Worm (Caenorhabditis elegans) whole organism, L1 larva: ENCODE measurements around the gene F46H6.5.

Source experiments
- C16A3.4 ChIP-seq: fragments of 150-350 bp; optimal IDR thresholded peaks from 2 replicates; lab custom pipeline; 2014; ENCODE audit warnings: missing biosample characterization, missing genetic modification characterization
- F16B12.6 ChIP-seq: fragments of 150-350 bp; optimal IDR thresholded peaks from 2 replicates; lab custom pipeline; 2014; ENCODE audit warnings: missing biosample characterization, missing genetic modification characterization
- Y116A8C.19 ChIP-seq: sonication (generic microtip); optimal IDR thresholded peaks from 2 replicates; lab custom pipeline; 2016; ENCODE audit warnings: missing compliant biosample characterization, missing genetic modification characterization, borderline replicate concordance
- aha-1 ChIP-seq: fragments of 150-350 bp; optimal IDR thresholded peaks from 2 replicates; lab custom pipeline; 2014; ENCODE audit warnings: missing biosample characterization, missing genetic modification characterization
- aly-2 ChIP-seq: fragments of 150-350 bp; optimal IDR thresholded peaks from 2 replicates; lab custom pipeline; 2014; ENCODE audit warnings: missing biosample characterization, missing genetic modification characterization
- ama-1 ChIP-seq: fragments of 150-350 bp; optimal IDR thresholded peaks from 2 replicates; lab custom pipeline; 2014
- blmp-1 ChIP-seq: fragments of 150-350 bp; optimal IDR thresholded peaks from 2 replicates; lab custom pipeline; 2014; ENCODE audit warnings: missing biosample characterization, missing genetic modification characterization
- ceh-63 ChIP-seq: fragments of 200-800 bp; sonication (Bioruptor generic); optimal IDR thresholded peaks from 2 replicates; lab custom pipeline; 2018; ENCODE audit warnings: mild to moderate bottlenecking, missing genetic modification characterization, missing compliant biosample characterization
- ceh-88 ChIP-seq: fragments of 200-800 bp; sonication (Bioruptor generic); IDR thresholded peaks from 2 replicates; pipeline ENCODE4 v1.3.6; 2022; ENCODE audit warnings: missing genetic modification characterization, missing compliant biosample characterization
- dsc-1 ChIP-seq: sonication (generic microtip); optimal IDR thresholded peaks from 2 replicates; lab custom pipeline; 2016; ENCODE audit warnings: mild to moderate bottlenecking, missing genetic modification characterization, missing compliant biosample characterization
- efl-1 ChIP-seq, 4 experiments: fragments of 150-350 bp; optimal IDR thresholded peaks in 3 of 4; peaks in 1 of 4; 1 replicate in 1 of 4; 2 replicates in 3 of 4; lab custom pipeline; 2014; ENCODE audit warnings: missing biosample characterization in 2 of 4, missing genetic modification characterization in 2 of 4, missing genetic modification reagents in 2 of 4
- efl-3 ChIP-seq: fragments of 200-800 bp; sonication (Bioruptor generic); optimal IDR thresholded peaks from 2 replicates; lab custom pipeline; 2018; ENCODE audit warnings: mild to moderate bottlenecking, missing genetic modification characterization, missing compliant biosample characterization
- ets-5 ChIP-seq: fragments of 200-800 bp; sonication (Bioruptor generic); IDR thresholded peaks from 2 replicates; pipeline ENCODE4 v1.3.6; 2022; ENCODE audit warnings: missing genetic modification characterization, missing compliant biosample characterization
- fkh-10 ChIP-seq: sonication (generic microtip); optimal IDR thresholded peaks from 2 replicates; lab custom pipeline; 2017; ENCODE audit warnings: missing biosample characterization, missing genetic modification reagents, missing genetic modification characterization
- fkh-8 ChIP-seq: sonication (generic microtip); optimal IDR thresholded peaks from 2 replicates; lab custom pipeline; 2016; ENCODE audit warnings: mild to moderate bottlenecking, missing genetic modification characterization, missing compliant biosample characterization
- hlh-4 ChIP-seq: sonication (generic microtip); optimal IDR thresholded peaks from 2 replicates; lab custom pipeline; 2016; ENCODE audit warnings: mild to moderate bottlenecking, missing genetic modification characterization, missing compliant biosample characterization
- hpl-2 ChIP-seq: fragments of 150-350 bp; optimal IDR thresholded peaks from 2 replicates; lab custom pipeline; 2014; ENCODE audit warnings: missing biosample characterization, missing genetic modification reagents, missing genetic modification characterization
- irx-1 ChIP-seq: sonication (generic microtip); optimal IDR thresholded peaks from 2 replicates; lab custom pipeline; 2016; ENCODE audit warnings: missing genetic modification characterization, missing compliant biosample characterization
- isw-1 ChIP-seq: fragments of 200-800 bp; sonication (Bioruptor generic); IDR thresholded peaks from 2 replicates; pipeline ENCODE4 v1.3.6; 2022; ENCODE audit warnings: missing genetic modification characterization, missing compliant biosample characterization
- jun-1 ChIP-seq: fragments of 150-350 bp; optimal IDR thresholded peaks from 2 replicates; lab custom pipeline; 2014; ENCODE audit warnings: missing biosample characterization, missing genetic modification reagents, missing genetic modification characterization
- lin-14 ChIP-seq: fragments of 200-800 bp; sonication (Bioruptor generic); optimal IDR thresholded peaks from 2 replicates; lab custom pipeline; 2018; ENCODE audit warnings: mild to moderate bottlenecking, missing genetic modification characterization, moderate library complexity, missing compliant biosample characterization
- lin-35 ChIP-seq, 2 experiments: fragments of 150-350 bp; optimal IDR thresholded peaks; 2 replicates each; lab custom pipeline; 2014; ENCODE audit warnings: missing biosample characterization in 2 of 2, missing genetic modification characterization in 2 of 2, missing genetic modification reagents in 2 of 2
- lin-39 ChIP-seq: fragments of 150-350 bp; optimal IDR thresholded peaks from 2 replicates; lab custom pipeline; 2014; ENCODE audit warnings: missing biosample characterization, missing genetic modification reagents, missing genetic modification characterization
- lir-3 ChIP-seq: sonication (generic microtip); optimal IDR thresholded peaks from 2 replicates; lab custom pipeline; 2016; ENCODE audit warnings: mild to moderate bottlenecking, missing genetic modification characterization, moderate library complexity, missing compliant biosample characterization; ENCODE audit not compliant: poor library complexity
- lsy-2 ChIP-seq, 2 experiments: fragments of 150-350 bp; optimal IDR thresholded peaks; 2 replicates each; lab custom pipeline; 2014; ENCODE audit warnings: missing biosample characterization in 2 of 2, missing genetic modification characterization in 2 of 2
- mep-1 ChIP-seq: fragments of 150-350 bp; optimal IDR thresholded peaks from 2 replicates; lab custom pipeline; 2014; ENCODE audit warnings: missing biosample characterization, missing genetic modification characterization
- nhr-19 ChIP-seq: fragments of 200-800 bp; sonication (Bioruptor generic); conservative IDR thresholded peaks from 2 replicates; pipeline ENCODE4 v1.3.6; 2022; ENCODE audit warnings: missing genetic modification characterization, missing compliant biosample characterization
- nhr-20 ChIP-seq: sonication (generic microtip); optimal IDR thresholded peaks from 2 replicates; lab custom pipeline; 2016; ENCODE audit warnings: mild to moderate bottlenecking, missing genetic modification characterization, missing compliant biosample characterization
- nhr-47 ChIP-seq: sonication (generic microtip); optimal IDR thresholded peaks from 2 replicates; lab custom pipeline; 2016; ENCODE audit warnings: mild to moderate bottlenecking, missing genetic modification characterization, moderate library complexity, missing compliant biosample characterization
- nhr-71 ChIP-seq: sonication (generic microtip); optimal IDR thresholded peaks from 2 replicates; lab custom pipeline; 2016; ENCODE audit warnings: mild to moderate bottlenecking, missing genetic modification characterization, moderate library complexity, missing compliant biosample characterization
- nhr-84 ChIP-seq: sonication (generic microtip); optimal IDR thresholded peaks from 2 replicates; lab custom pipeline; 2017; ENCODE audit warnings: missing biosample characterization, missing genetic modification characterization
- nhr-85 ChIP-seq: sonication (generic microtip); peaks from one replicate; lab custom pipeline; 2016; ENCODE audit warnings: missing genetic modification characterization, inconsistent platforms, missing compliant biosample characterization
- nhr-90 ChIP-seq: sonication (generic microtip); optimal IDR thresholded peaks from 2 replicates; lab custom pipeline; 2016; ENCODE audit warnings: mild to moderate bottlenecking, missing genetic modification characterization, missing compliant biosample characterization; ENCODE audit not compliant: poor library complexity
- pag-3 ChIP-seq: sonication (generic microtip); optimal IDR thresholded peaks from 2 replicates; lab custom pipeline; 2017; ENCODE audit warnings: missing genetic modification characterization, mild to moderate bottlenecking, missing compliant biosample characterization, antibody characterized with exemption, borderline replicate concordance; ENCODE audit not compliant: insufficient read depth
- pqm-1 ChIP-seq: sonication (generic microtip); optimal IDR thresholded peaks from 3 replicates; lab custom pipeline; 2017; ENCODE audit warnings: missing biosample characterization, missing genetic modification characterization
- rnt-1 ChIP-seq: sonication (generic microtip); optimal IDR thresholded peaks from 2 replicates; lab custom pipeline; 2016; ENCODE audit warnings: mild to moderate bottlenecking, missing genetic modification characterization, moderate library complexity, missing compliant biosample characterization
- skn-1 ChIP-seq: fragments of 150-350 bp; optimal IDR thresholded peaks from 2 replicates; lab custom pipeline; 2014; ENCODE audit warnings: missing biosample characterization, missing genetic modification characterization
- snu-23 ChIP-seq: sonication (generic microtip); optimal IDR thresholded peaks from 2 replicates; lab custom pipeline; 2016; ENCODE audit warnings: missing genetic modification characterization, missing compliant biosample characterization
- sox-4 ChIP-seq: sonication (generic microtip); optimal IDR thresholded peaks from 2 replicates; lab custom pipeline; 2016; ENCODE audit warnings: missing genetic modification characterization, missing compliant biosample characterization
- sptf-1 ChIP-seq: fragments of 150-350 bp; optimal IDR thresholded peaks from 2 replicates; lab custom pipeline; 2014; ENCODE audit warnings: missing biosample characterization, missing genetic modification characterization
- swsn-7 ChIP-seq: sonication (generic microtip); optimal IDR thresholded peaks from 2 replicates; lab custom pipeline; 2016; ENCODE audit warnings: missing genetic modification characterization, missing compliant biosample characterization
- tbx-2 ChIP-seq: sonication (generic microtip); optimal IDR thresholded peaks from 2 replicates; lab custom pipeline; 2016; ENCODE audit warnings: missing genetic modification characterization, missing compliant biosample characterization
- tlp-1 ChIP-seq: fragments of 150-350 bp; optimal IDR thresholded peaks from 2 replicates; lab custom pipeline; 2014; ENCODE audit warnings: missing biosample characterization, missing genetic modification characterization
- unc-130 ChIP-seq: fragments of 150-350 bp; optimal IDR thresholded peaks from 2 replicates; lab custom pipeline; 2017; ENCODE audit warnings: missing biosample characterization, missing genetic modification characterization, inconsistent platforms
- unc-86 ChIP-seq: sonication (generic microtip); optimal IDR thresholded peaks from 2 replicates; lab custom pipeline; 2016; ENCODE audit warnings: missing genetic modification characterization, missing compliant biosample characterization
- xbp-1 ChIP-seq: sonication (generic microtip); optimal IDR thresholded peaks from 2 replicates; lab custom pipeline; 2016; ENCODE audit warnings: missing genetic modification characterization, missing compliant biosample characterization
- ztf-4 ChIP-seq: fragments of 150-350 bp; optimal IDR thresholded peaks from 2 replicates; lab custom pipeline; 2014; ENCODE audit warnings: missing biosample characterization, missing genetic modification characterization

The F46H6.5 gene

DNA sequence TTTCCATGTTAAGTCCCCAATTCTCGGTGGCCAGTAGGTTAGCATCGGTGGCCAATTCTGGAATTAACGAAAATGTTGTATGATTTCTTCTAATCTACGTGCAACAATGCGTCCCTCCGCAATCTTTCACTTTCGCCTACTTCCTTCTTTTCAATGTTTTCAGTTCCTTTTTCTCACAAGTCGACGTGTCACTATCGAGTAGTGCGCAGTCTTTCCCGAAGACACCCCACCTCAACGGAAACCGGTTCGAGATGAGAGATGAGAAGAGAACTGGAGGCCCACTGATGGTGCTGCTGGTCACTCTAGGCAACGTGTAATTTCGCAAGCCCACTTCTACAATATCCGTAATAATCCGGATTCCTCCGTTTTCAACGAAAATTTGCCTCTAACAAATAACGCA lies 28.0 kb upstream of the F46H6.5 start (continued):
- no peak for TF ChIP-seq C16A3.4 (tag; lab: Kevin White, UChicago)
- no peak for TF ChIP-seq hpl-2
- TF ChIP-seq nhr-47 (tag; lab: Kevin White, UChicago) = no peak
- TF ChIP-seq Y116A8C.19 = no peak
- no peak for TF ChIP-seq nhr-84
- TF ChIP-seq blmp-1 (tag; lab: Kevin White, UChicago) = peak; percentile 98

DNA sequence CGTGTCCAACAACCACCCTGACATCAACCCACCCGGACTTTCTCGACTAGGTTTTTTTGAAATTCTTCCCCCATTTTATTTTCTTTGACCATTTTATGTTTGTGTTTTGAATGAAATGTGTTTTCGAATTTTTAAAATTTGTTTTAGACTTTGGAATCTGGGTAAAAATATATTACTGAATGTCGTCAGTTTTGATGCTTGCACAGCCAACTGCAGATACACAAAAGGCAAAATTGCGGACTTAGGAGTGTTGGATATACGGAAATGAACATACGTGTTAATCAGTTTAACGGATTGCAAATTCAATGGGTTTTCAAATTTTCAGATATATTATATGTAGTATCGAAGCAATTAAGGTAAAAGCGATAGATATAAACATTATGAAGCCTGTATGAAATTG lies 24.8 kb upstream of the F46H6.5 start:
- TF ChIP-seq efl-3 (GFP tag; lab: Kevin White, UChicago) (no peak), aha-1 (no peak), lir-3 (tag; lab: Kevin White, UChicago) (no peak), xbp-1 (tag; lab: Kevin White, UChicago) (peak; percentile 86), fkh-8 (no peak), dsc-1 (tag; lab: Kevin White, UChicago) (no peak), unc-86 (tag; lab: Kevin White, UChicago) (no peak), fkh-10 (no peak), nhr-20 (tag; lab: Kevin White, UChicago) (peak; percentile 23), mep-1 (peak; percentile 57), ceh-88 (GFP tag; lab: Robert Waterston, UW) (no peak), lin-39 (no peak), unc-130 (tag; lab: Kevin White, UChicago) (no peak), F16B12.6 (tag; lab: Kevin White, UChicago) (peak; percentile 82), isw-1 (GFP tag; lab: Robert Waterston, UW) (no peak), irx-1 (tag; lab: Kevin White, UChicago) (no peak), lsy-2 (tag; optimal IDR thresholded peaks at IDR 0.05; lab: Kevin White, UChicago) (peak in 1 of 2 experiments; percentile 42), pag-3 (no peak), hlh-4 (tag; lab: Kevin White, UChicago) (no peak), lin-35 (GFP tag; optimal IDR thresholded peaks at IDR 0.05; lab: Kevin White, UChicago) (peak in 1 of 2 experiments; percentile 14), ets-5 (GFP tag; lab: Robert Waterston, UW) (no peak), ama-1 (lab: Kevin White, UChicago) (no peak), nhr-19 (GFP tag; lab: Robert Waterston, UW) (no peak), pqm-1 (tag; lab: Kevin White, UChicago) (no peak), blmp-1 (tag; lab: Kevin White, UChicago) (peak; percentile 58), nhr-85 (peak; percentile 62), aly-2 (tag; lab: Kevin White, UChicago) (no peak), tbx-2 (tag; lab: Kevin White, UChicago) (peak; percentile 18), lin-14 (GFP tag; lab: Kevin White, UChicago) (peak; percentile 29), jun-1 (tag; lab: Kevin White, UChicago) (no peak), nhr-47 (tag; lab: Kevin White, UChicago) (peak; percentile 29), ceh-63 (GFP tag; lab: Kevin White, UChicago) (no peak), sox-4 (tag; lab: Kevin White, UChicago) (no peak), tlp-1 (tag; lab: Kevin White, UChicago) (no peak), swsn-7 (tag; lab: Kevin White, UChicago) (peak; percentile 2), ztf-4 (tag; lab: Kevin White, UChicago) (no peak), nhr-71 (tag; lab: Kevin White, UChicago) (peak; percentile 32), nhr-90 (tag; lab: Kevin White, UChicago) (no peak), efl-1 (optimal IDR thresholded peaks at IDR 0.05; lab: Kevin White, UChicago) (peak in 1 of 2 experiments; percentile 14), efl-1 (GFP tag; optimal IDR thresholded peaks at IDR 0.05 in 1 of 2; lab: Kevin White, UChicago) (peak in 1 of 2 experiments; percentile 82), skn-1 (no peak), snu-23 (peak; percentile 35), sptf-1 (tag; lab: Kevin White, UChicago) (no peak), rnt-1 (tag; lab: Kevin White, UChicago) (no peak), C16A3.4 (tag; lab: Kevin White, UChicago) (peak; percentile 26)
